Worm (Caenorhabditis elegans) whole organism, L1 larva: ENCODE results near the gene F56C3.7.
A peak's percentile ranks its signal among the peaks of the same experiment; 100 is the strongest.

Experiments
- C16A3.4 ChIP-seq: fragments of 150-350 bp; optimal IDR thresholded peaks from 2 replicates; lab custom pipeline; 2014; ENCODE audit warnings: missing biosample characterization, missing genetic modification characterization
- alr-1 ChIP-seq: fragments of 200-800 bp; sonication (Bioruptor generic); optimal IDR thresholded peaks from 2 replicates; lab custom pipeline; 2018; ENCODE audit warnings: borderline replicate concordance, mild to moderate bottlenecking, missing genetic modification characterization, missing compliant biosample characterization
- ama-1 ChIP-seq: fragments of 150-350 bp; optimal IDR thresholded peaks from 2 replicates; lab custom pipeline; 2014
- ceh-8 ChIP-seq: fragments of 200-800 bp; sonication (Bioruptor generic); optimal IDR thresholded peaks from 2 replicates; lab custom pipeline; 2018; ENCODE audit warnings: mild to moderate bottlenecking, missing genetic modification characterization, moderate library complexity, missing compliant biosample characterization
- ceh-82 ChIP-seq, 3 experiments: fragments of 150-350 bp in 1 of 3; sonication (generic microtip) in 2 of 3; optimal IDR thresholded peaks; 2 replicates each; lab custom pipeline; 2014 to 2017; ENCODE audit warnings: missing biosample characterization in 3 of 3, missing genetic modification characterization in 3 of 3
- ceh-88 ChIP-seq: fragments of 200-800 bp; sonication (Bioruptor generic); IDR thresholded peaks from 2 replicates; pipeline ENCODE4 v1.3.6; 2022; ENCODE audit warnings: missing genetic modification characterization, missing compliant biosample characterization
- ceh-90 ChIP-seq: sonication (generic microtip); optimal IDR thresholded peaks from 2 replicates; lab custom pipeline; 2016; ENCODE audit warnings: missing genetic modification characterization, missing compliant biosample characterization
- ces-1 ChIP-seq: fragments of 150-350 bp; optimal IDR thresholded peaks from 2 replicates; lab custom pipeline; 2014; ENCODE audit warnings: missing biosample characterization, missing genetic modification reagents, missing genetic modification characterization
- dsc-1 ChIP-seq: sonication (generic microtip); optimal IDR thresholded peaks from 2 replicates; lab custom pipeline; 2016; ENCODE audit warnings: mild to moderate bottlenecking, missing genetic modification characterization, missing compliant biosample characterization
- efl-1 ChIP-seq, 4 experiments: fragments of 150-350 bp; optimal IDR thresholded peaks in 3 of 4; peaks in 1 of 4; 1 replicate in 1 of 4; 2 replicates in 3 of 4; lab custom pipeline; 2014; ENCODE audit warnings: missing biosample characterization in 2 of 4, missing genetic modification characterization in 2 of 4, missing genetic modification reagents in 2 of 4
- efl-3 ChIP-seq: fragments of 200-800 bp; sonication (Bioruptor generic); optimal IDR thresholded peaks from 2 replicates; lab custom pipeline; 2018; ENCODE audit warnings: mild to moderate bottlenecking, missing genetic modification characterization, missing compliant biosample characterization
- elt-2 ChIP-seq: sonication (generic microtip); optimal IDR thresholded peaks from 2 replicates; lab custom pipeline; 2016; ENCODE audit warnings: missing genetic modification characterization, mild to moderate bottlenecking, inconsistent platforms, missing compliant biosample characterization, missing genetic modification reagents
- fkh-10 ChIP-seq: sonication (generic microtip); optimal IDR thresholded peaks from 2 replicates; lab custom pipeline; 2017; ENCODE audit warnings: missing biosample characterization, missing genetic modification reagents, missing genetic modification characterization
- hlh-4 ChIP-seq: sonication (generic microtip); optimal IDR thresholded peaks from 2 replicates; lab custom pipeline; 2016; ENCODE audit warnings: mild to moderate bottlenecking, missing genetic modification characterization, missing compliant biosample characterization
- isw-1 ChIP-seq: fragments of 200-800 bp; sonication (Bioruptor generic); IDR thresholded peaks from 2 replicates; pipeline ENCODE4 v1.3.6; 2022; ENCODE audit warnings: missing genetic modification characterization, missing compliant biosample characterization
- lin-13 ChIP-seq: fragments of 150-350 bp; optimal IDR thresholded peaks from 2 replicates; lab custom pipeline; 2014; ENCODE audit warnings: missing biosample characterization, missing genetic modification reagents, missing genetic modification characterization
- lin-14 ChIP-seq: fragments of 200-800 bp; sonication (Bioruptor generic); optimal IDR thresholded peaks from 2 replicates; lab custom pipeline; 2018; ENCODE audit warnings: mild to moderate bottlenecking, missing genetic modification characterization, moderate library complexity, missing compliant biosample characterization
- lin-15B ChIP-seq: fragments of 150-350 bp; sonication (generic microtip); optimal IDR thresholded peaks from 3 replicates; lab custom pipeline; 2014; ENCODE audit warnings: missing biosample characterization, missing genetic modification characterization
- lin-39 ChIP-seq: fragments of 150-350 bp; optimal IDR thresholded peaks from 2 replicates; lab custom pipeline; 2014; ENCODE audit warnings: missing biosample characterization, missing genetic modification reagents, missing genetic modification characterization
- lir-3 ChIP-seq: sonication (generic microtip); optimal IDR thresholded peaks from 2 replicates; lab custom pipeline; 2016; ENCODE audit warnings: mild to moderate bottlenecking, missing genetic modification characterization, moderate library complexity, missing compliant biosample characterization; ENCODE audit not compliant: poor library complexity
- lsy-2 ChIP-seq, 2 experiments: fragments of 150-350 bp; optimal IDR thresholded peaks; 2 replicates each; lab custom pipeline; 2014; ENCODE audit warnings: missing biosample characterization in 2 of 2, missing genetic modification characterization in 2 of 2
- mef-2 ChIP-seq: fragments of 150-350 bp; optimal IDR thresholded peaks from 2 replicates; lab custom pipeline; 2014; ENCODE audit warnings: missing biosample characterization, missing genetic modification characterization
- mep-1 ChIP-seq: fragments of 150-350 bp; optimal IDR thresholded peaks from 2 replicates; lab custom pipeline; 2014; ENCODE audit warnings: missing biosample characterization, missing genetic modification characterization
- nhr-20 ChIP-seq: sonication (generic microtip); optimal IDR thresholded peaks from 2 replicates; lab custom pipeline; 2016; ENCODE audit warnings: mild to moderate bottlenecking, missing genetic modification characterization, missing compliant biosample characterization
- nhr-28 ChIP-seq: fragments of 150-350 bp; optimal IDR thresholded peaks from 2 replicates; lab custom pipeline; 2014; ENCODE audit warnings: missing biosample characterization, missing genetic modification characterization
- nhr-47 ChIP-seq: sonication (generic microtip); optimal IDR thresholded peaks from 2 replicates; lab custom pipeline; 2016; ENCODE audit warnings: mild to moderate bottlenecking, missing genetic modification characterization, moderate library complexity, missing compliant biosample characterization
- nhr-71 ChIP-seq: sonication (generic microtip); optimal IDR thresholded peaks from 2 replicates; lab custom pipeline; 2016; ENCODE audit warnings: mild to moderate bottlenecking, missing genetic modification characterization, moderate library complexity, missing compliant biosample characterization
- nhr-85 ChIP-seq: sonication (generic microtip); peaks from one replicate; lab custom pipeline; 2016; ENCODE audit warnings: missing genetic modification characterization, inconsistent platforms, missing compliant biosample characterization
- nhr-90 ChIP-seq: sonication (generic microtip); optimal IDR thresholded peaks from 2 replicates; lab custom pipeline; 2016; ENCODE audit warnings: mild to moderate bottlenecking, missing genetic modification characterization, missing compliant biosample characterization; ENCODE audit not compliant: poor library complexity
- pqm-1 ChIP-seq: sonication (generic microtip); optimal IDR thresholded peaks from 3 replicates; lab custom pipeline; 2017; ENCODE audit warnings: missing biosample characterization, missing genetic modification characterization
- rnt-1 ChIP-seq: sonication (generic microtip); optimal IDR thresholded peaks from 2 replicates; lab custom pipeline; 2016; ENCODE audit warnings: mild to moderate bottlenecking, missing genetic modification characterization, moderate library complexity, missing compliant biosample characterization
- skn-1 ChIP-seq: fragments of 150-350 bp; optimal IDR thresholded peaks from 2 replicates; lab custom pipeline; 2014; ENCODE audit warnings: missing biosample characterization, missing genetic modification characterization
- snpc-4 ChIP-seq: fragments of 150-350 bp; optimal IDR thresholded peaks from 2 replicates; lab custom pipeline; 2014; ENCODE audit warnings: missing biosample characterization, missing genetic modification characterization
- snu-23 ChIP-seq: sonication (generic microtip); optimal IDR thresholded peaks from 2 replicates; lab custom pipeline; 2016; ENCODE audit warnings: missing genetic modification characterization, missing compliant biosample characterization
- sox-4 ChIP-seq: sonication (generic microtip); optimal IDR thresholded peaks from 2 replicates; lab custom pipeline; 2016; ENCODE audit warnings: missing genetic modification characterization, missing compliant biosample characterization
- tbx-2 ChIP-seq: sonication (generic microtip); optimal IDR thresholded peaks from 2 replicates; lab custom pipeline; 2016; ENCODE audit warnings: missing genetic modification characterization, missing compliant biosample characterization
- unc-130 ChIP-seq: fragments of 150-350 bp; optimal IDR thresholded peaks from 2 replicates; lab custom pipeline; 2017; ENCODE audit warnings: missing biosample characterization, missing genetic modification characterization, inconsistent platforms
- unc-86 ChIP-seq: sonication (generic microtip); optimal IDR thresholded peaks from 2 replicates; lab custom pipeline; 2016; ENCODE audit warnings: missing genetic modification characterization, missing compliant biosample characterization
- ztf-4 ChIP-seq: fragments of 150-350 bp; optimal IDR thresholded peaks from 2 replicates; lab custom pipeline; 2014; ENCODE audit warnings: missing biosample characterization, missing genetic modification characterization

The F56C3.7 gene

DNA sequence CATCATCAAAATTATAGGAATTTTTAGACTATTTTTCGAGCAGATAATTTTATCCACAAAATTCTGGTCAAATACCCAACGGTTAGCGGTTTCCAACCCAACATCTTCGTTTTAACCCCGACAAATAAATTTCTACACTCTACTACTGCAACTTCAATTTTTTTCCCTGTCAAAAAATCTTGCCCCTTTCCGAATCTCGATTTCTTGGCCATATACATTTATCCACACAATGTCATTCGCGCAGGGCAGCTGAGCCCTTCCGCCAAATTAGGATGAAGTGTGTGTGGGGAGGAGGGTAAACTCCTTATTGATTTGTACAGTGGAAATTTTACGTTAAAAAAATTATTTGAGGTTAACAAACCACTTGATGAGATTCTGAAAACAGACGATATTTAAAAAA lies 25.8 kb downstream of the F56C3.7 start (continued):
- peak; percentile 45 for TF ChIP-seq pqm-1 (tag; lab: Kevin White, UChicago)
- TF ChIP-seq efl-1 (optimal IDR thresholded peaks at IDR 0.05; lab: Kevin White, UChicago): peak; percentile 79 to 87
- peak; percentile 36 to 92 for TF ChIP-seq efl-1 (GFP tag; optimal IDR thresholded peaks at IDR 0.05 in 1 of 2; lab: Kevin White, UChicago)

DNA sequence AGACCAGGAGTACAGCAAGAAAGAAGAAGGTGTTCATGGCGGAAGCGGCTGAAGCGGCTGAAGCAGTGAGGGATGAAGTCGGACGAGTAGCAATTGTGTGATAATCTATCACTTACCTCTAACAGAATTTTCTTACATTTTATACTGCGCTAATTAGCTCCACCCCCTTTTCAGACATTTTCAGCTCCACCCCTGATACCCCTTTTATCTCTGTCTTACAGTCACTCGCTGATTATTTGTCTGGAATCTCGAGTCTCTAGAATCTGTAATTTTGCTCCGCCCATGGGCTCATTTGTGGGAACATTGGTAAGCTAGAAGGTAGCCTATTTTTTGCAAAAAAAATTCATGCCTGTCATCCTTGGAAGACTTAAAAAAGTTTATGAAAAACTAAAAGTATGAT lies 26.3 kb downstream of the F56C3.7 start, which contains the start of gene ins-39:
Gene ins-39 (minus strand): TSS at position 101 of the 400 bp plus-strand sequence.
- no peak for TF ChIP-seq unc-86 (tag; lab: Kevin White, UChicago)
- no peak for TF ChIP-seq snpc-4
- no peak for TF ChIP-seq hlh-4 (tag; lab: Kevin White, UChicago)
- TF ChIP-seq, all 84 proteins: peak for 0

DNA sequence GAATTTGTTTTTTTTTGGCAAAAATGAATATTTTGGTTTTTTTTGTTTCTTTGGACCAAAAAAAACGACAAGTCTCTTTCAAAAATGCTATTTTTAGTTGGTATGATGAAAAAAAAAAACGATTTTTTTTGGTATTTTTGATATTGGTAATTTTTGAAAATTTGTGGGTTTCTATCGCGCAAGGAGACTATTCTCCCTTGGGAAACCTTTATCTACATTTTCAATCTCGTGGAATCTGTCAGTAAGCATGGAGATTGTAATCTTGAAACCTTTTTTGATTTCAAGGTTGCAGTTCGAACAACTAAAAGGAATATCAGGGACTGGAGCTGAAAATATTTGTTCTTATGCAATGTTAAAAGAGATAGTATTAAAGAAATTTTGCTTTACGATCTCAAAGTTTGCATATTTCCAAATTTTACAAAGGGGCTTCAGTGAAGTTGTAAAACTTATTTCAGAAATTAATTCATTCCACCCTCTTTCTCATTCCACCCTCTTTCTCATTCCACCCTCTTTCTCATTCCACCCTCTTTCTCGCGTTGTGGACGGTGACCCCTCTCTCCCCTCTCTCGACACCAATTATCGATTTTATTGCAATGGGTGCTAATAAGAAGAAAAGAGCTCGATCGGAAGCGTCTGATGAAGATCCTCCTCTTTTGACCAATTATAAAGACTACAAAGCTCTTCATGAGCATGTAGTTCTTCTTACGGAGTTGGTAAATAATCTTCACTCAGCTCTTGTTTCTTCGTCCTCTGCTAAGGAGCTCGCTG lies 31.5 kb downstream of the F56C3.7 start:
- peak in 1 of 2 experiments; percentile 27 for TF ChIP-seq lsy-2 (tag; optimal IDR thresholded peaks at IDR 0.05; lab: Kevin White, UChicago)
- TF ChIP-seq nhr-90 (tag; lab: Kevin White, UChicago): peak; percentile 51
- no peak for TF ChIP-seq lin-15B (tag; lab: Kevin White, UChicago)
- no peak for TF ChIP-seq sox-4 (tag; lab: Kevin White, UChicago)
- no peak for TF ChIP-seq lir-3 (tag; lab: Kevin White, UChicago)
- no peak for TF ChIP-seq ces-1 (GFP tag; lab: Kevin White, UChicago)
- peak; percentile 19 for TF ChIP-seq nhr-20 (tag; lab: Kevin White, UChicago)
- no peak for TF ChIP-seq unc-130
- peak; percentile 13 for TF ChIP-seq nhr-71 (tag; lab: Kevin White, UChicago)
- TF ChIP-seq rnt-1 (tag; lab: Kevin White, UChicago): no peak
- TF ChIP-seq dsc-1 (tag; lab: Kevin White, UChicago): peak; percentile 50
- TF ChIP-seq C16A3.4 (tag; lab: Kevin White, UChicago): peak; percentile 19
- TF ChIP-seq skn-1 (tag; lab: Kevin White, UChicago): peak; percentile 61
- no peak for TF ChIP-seq elt-2 (tag; lab: Kevin White, UChicago)
- TF ChIP-seq ama-1 (lab: Kevin White, UChicago): no peak
- no peak for TF ChIP-seq ceh-90 (tag; lab: Kevin White, UChicago)
- TF ChIP-seq ceh-88 (GFP tag; lab: Robert Waterston, UW): no peak
- TF ChIP-seq ztf-4 (tag; lab: Kevin White, UChicago): no peak
- TF ChIP-seq mef-2 (tag; lab: Kevin White, UChicago): no peak
- TF ChIP-seq tbx-2 (tag; lab: Kevin White, UChicago): peak; percentile 4
- peak in 1 of 3 experiments; percentile 12 for TF ChIP-seq ceh-82 (tag; optimal IDR thresholded peaks at IDR 0.05; lab: Kevin White, UChicago)
- no peak for TF ChIP-seq nhr-28 (tag; lab: Kevin White, UChicago)
- peak; percentile 54 for TF ChIP-seq nhr-85 (tag; lab: Kevin White, UChicago)
- TF ChIP-seq lin-14 (GFP tag; lab: Kevin White, UChicago): peak; percentile 43
- TF ChIP-seq fkh-10: no peak
- peak; percentile 67 for TF ChIP-seq snu-23
- peak; percentile 27 for TF ChIP-seq lin-39 (tag; lab: Kevin White, UChicago)
- TF ChIP-seq lin-13 (GFP tag; lab: Kevin White, UChicago): no peak
- TF ChIP-seq efl-3: no peak
- no peak for TF ChIP-seq alr-1 (tag; lab: Kevin White, UChicago)
- no peak for TF ChIP-seq ceh-8 (GFP tag; lab: Kevin White, UChicago)
- peak; percentile 62 for TF ChIP-seq nhr-47 (tag; lab: Kevin White, UChicago)
- TF ChIP-seq isw-1: no peak
- TF ChIP-seq mep-1: peak; percentile 20
